Worm (Caenorhabditis elegans) whole organism, L2 larva: ENCODE results near the gene tbc-6.

Experiments used
- ZK546.5 ChIP-seq: sonication (generic microtip); optimal IDR thresholded peaks from 2 replicates; lab custom pipeline; 2017; ENCODE audit warnings: missing biosample characterization, missing genetic modification characterization
- alr-1 ChIP-seq: fragments of 150-350 bp; optimal IDR thresholded peaks from 2 replicates; lab custom pipeline; 2014; ENCODE audit warnings: missing biosample characterization, missing genetic modification characterization
- blmp-1 ChIP-seq: sonication (generic microtip); optimal IDR thresholded peaks from 2 replicates; lab custom pipeline; 2017; ENCODE audit warnings: missing genetic modification characterization, mild to moderate bottlenecking, missing compliant biosample characterization, antibody characterized with exemption, moderate library complexity; ENCODE audit not compliant: insufficient read depth
- ceh-16 ChIP-seq: fragments of 150-350 bp; optimal IDR thresholded peaks from 2 replicates; lab custom pipeline; 2014; ENCODE audit warnings: missing biosample characterization, missing genetic modification characterization
- gmeb-1 ChIP-seq: fragments of 150-350 bp; optimal IDR thresholded peaks from 2 replicates; lab custom pipeline; 2014; ENCODE audit warnings: missing biosample characterization, missing genetic modification characterization
- mab-5 ChIP-seq: fragments of 150-350 bp; optimal IDR thresholded peaks from 2 replicates; lab custom pipeline; 2014; ENCODE audit warnings: missing biosample characterization, missing genetic modification characterization
- nhr-10 ChIP-seq: sonication (generic microtip); optimal IDR thresholded peaks from 2 replicates; lab custom pipeline; 2017; ENCODE audit warnings: missing biosample characterization, missing genetic modification characterization
- nhr-12 ChIP-seq: fragments of 150-350 bp; optimal IDR thresholded peaks from 2 replicates; lab custom pipeline; 2014; ENCODE audit warnings: missing biosample characterization, missing genetic modification characterization
- nhr-23 ChIP-seq: fragments of 150-350 bp; optimal IDR thresholded peaks from 2 replicates; lab custom pipeline; 2014; ENCODE audit warnings: missing biosample characterization, missing genetic modification reagents, missing genetic modification characterization
- skn-1 ChIP-seq: sonication (generic microtip); optimal IDR thresholded peaks from 2 replicates; lab custom pipeline; 2017; ENCODE audit warnings: missing biosample characterization, missing genetic modification characterization
- snpc-4 ChIP-seq: fragments of 150-350 bp; optimal IDR thresholded peaks from 2 replicates; lab custom pipeline; 2014; ENCODE audit warnings: missing biosample characterization, missing genetic modification characterization
- unc-55 ChIP-seq: fragments of 150-350 bp; sonication (generic microtip); optimal IDR thresholded peaks from 3 replicates; lab custom pipeline; 2014; ENCODE audit warnings: missing biosample characterization, missing genetic modification reagents, missing genetic modification characterization
- unc-62 ChIP-seq: fragments of 150-350 bp; optimal IDR thresholded peaks from 2 replicates; lab custom pipeline; 2014; ENCODE audit warnings: missing biosample characterization, missing genetic modification reagents, missing genetic modification characterization

DNA sequence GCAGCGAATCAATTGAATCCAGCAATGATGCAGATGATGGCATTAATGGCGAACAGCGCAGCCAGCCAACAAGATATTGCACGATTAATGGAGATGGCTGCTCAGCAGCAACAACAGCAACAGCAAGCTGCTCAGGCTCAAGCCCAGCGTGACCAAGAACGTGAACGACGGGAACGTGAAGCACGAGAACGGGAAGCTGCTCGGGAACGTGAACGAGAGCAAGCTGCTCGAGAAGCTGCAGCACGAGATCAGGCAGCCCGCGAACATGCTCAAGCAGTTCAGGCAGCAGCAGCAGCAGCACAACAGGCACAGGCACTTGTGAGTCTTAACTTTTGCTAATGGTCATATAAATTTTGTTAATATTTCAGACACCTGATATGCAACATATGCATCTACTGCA, 1.2 kb upstream of the tbc-6 start:
- TF ChIP-seq ZK546.5 (tag; lab: Kevin White, UChicago) (no peak), skn-1 (tag; lab: Kevin White, UChicago) (no peak), unc-62 (GFP tag; lab: Kevin White, UChicago) (no peak), nhr-10 (no peak), nhr-12 (no peak), mab-5 (no peak), nhr-23 (tag; lab: Kevin White, UChicago) (no peak), gmeb-1 (no peak), ceh-16 (tag; lab: Kevin White, UChicago) (no peak), snpc-4 (tag; lab: Kevin White, UChicago) (no peak), unc-55 (no peak), blmp-1 (tag; lab: Kevin White, UChicago) (no peak), alr-1 (tag; lab: Kevin White, UChicago) (no peak)
